Worm (Caenorhabditis elegans) whole organism, early embryonic: ENCODE results near the gene F43G6.10.

Experiments used
- F13C5.2 ChIP-seq: sonication (generic microtip); optimal IDR thresholded peaks from 2 replicates; lab custom pipeline; 2017; ENCODE audit warnings: mild to moderate bottlenecking, missing genetic modification characterization, inconsistent platforms, missing compliant biosample characterization
- ama-1 ChIP-seq: fragments of 150-350 bp; optimal IDR thresholded peaks from 2 replicates; lab custom pipeline; 2014
- ceh-13 ChIP-seq: fragments of 200-800 bp; sonication (Bioruptor generic); optimal IDR thresholded peaks from 2 replicates; lab custom pipeline; 2018; ENCODE audit warnings: mild to moderate bottlenecking, missing genetic modification characterization, missing compliant biosample characterization
- ceh-36 ChIP-seq: sonication (generic microtip); optimal IDR thresholded peaks from 2 replicates; lab custom pipeline; 2016; ENCODE audit warnings: missing genetic modification characterization, inconsistent platforms, missing compliant biosample characterization
- ets-7 ChIP-seq: sonication (generic microtip); optimal IDR thresholded peaks from 2 replicates; lab custom pipeline; 2016; ENCODE audit warnings: missing genotype, missing genetic modification characterization, missing compliant biosample characterization
- flt-1 ChIP-seq: fragments of 200-800 bp; sonication (Bioruptor generic); IDR thresholded peaks from 2 replicates; pipeline ENCODE4 v1.3.6; 2022; ENCODE audit warnings: missing genetic modification characterization, missing compliant biosample characterization
- hmg-4 ChIP-seq: fragments of 200-800 bp; sonication (Bioruptor generic); optimal IDR thresholded peaks from 2 replicates; lab custom pipeline; 2018; ENCODE audit warnings: mild to moderate bottlenecking, missing genetic modification characterization, missing compliant biosample characterization
- hnd-1 ChIP-seq: sonication (generic microtip); optimal IDR thresholded peaks from 2 replicates; lab custom pipeline; 2016; ENCODE audit warnings: missing genetic modification characterization, missing compliant biosample characterization
- scrt-1 ChIP-seq: fragments of 200-800 bp; sonication (Bioruptor generic); IDR thresholded peaks from 2 replicates; pipeline ENCODE4 v1.3.6; 2022; ENCODE audit warnings: missing genetic modification characterization, missing compliant biosample characterization
- sea-1 ChIP-seq: fragments of 200-800 bp; sonication (Bioruptor generic); conservative IDR thresholded peaks from 2 replicates; pipeline ENCODE4 v1.3.6; 2022; ENCODE audit warnings: missing genetic modification characterization, missing compliant biosample characterization

DNA sequence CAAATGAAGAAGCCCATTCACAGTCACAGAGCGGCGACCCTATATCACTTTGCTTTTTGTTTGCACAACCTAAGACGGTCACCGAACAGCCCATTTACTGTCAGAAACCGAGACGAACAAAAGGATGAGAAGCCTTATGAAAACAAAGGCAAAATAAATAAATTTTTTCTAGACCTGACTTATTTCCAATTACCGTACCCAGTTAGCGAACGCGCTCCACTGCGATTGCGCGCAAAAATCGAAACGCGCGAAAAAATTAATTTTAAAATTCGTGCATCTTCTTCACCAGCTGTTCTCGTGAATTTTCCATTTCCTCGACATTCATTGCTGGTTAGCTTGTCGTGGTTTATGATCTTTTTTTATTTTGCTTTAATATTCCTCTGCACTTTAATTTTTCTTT, 26.7 kb upstream of the F43G6.10 start, which contains the start of gene F43G6.16:
- TF ChIP-seq hnd-1 (no peak), flt-1 (GFP tag; lab: Robert Waterston, UW) (no peak), ama-1 (no peak), ceh-36 (no peak), ets-7 (tag; lab: Kevin White, UChicago) (no peak), hmg-4 (GFP tag; lab: Kevin White, UChicago) (no peak), F13C5.2 (tag; lab: Kevin White, UChicago) (no peak), sea-1 (no peak), scrt-1 (GFP tag; lab: Robert Waterston, UW) (no peak), ceh-13 (GFP tag; lab: Kevin White, UChicago) (no peak)
